Fruit fly (Drosophila melanogaster): ENCODE results near the gene CG14153.

CG14153 gene

DNA sequence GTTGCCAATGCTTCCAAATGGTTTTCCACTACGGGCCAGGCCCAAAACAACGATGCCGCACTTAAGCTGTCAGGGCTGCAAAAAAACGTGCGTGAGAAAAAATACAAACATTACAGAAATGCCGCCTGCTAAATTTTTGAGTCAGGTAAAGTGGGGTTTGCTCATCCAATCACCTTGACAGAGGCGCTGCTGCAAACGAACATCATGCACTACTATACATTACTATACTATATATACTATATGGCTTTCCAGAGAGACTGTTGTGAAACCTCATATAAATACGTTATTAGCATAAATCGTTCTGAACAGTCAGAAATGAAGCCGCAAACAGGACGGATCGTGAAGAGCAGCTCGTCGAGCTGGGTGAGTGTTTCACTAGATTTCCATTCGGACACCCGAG is at the start of gene CG14153:
TSS of gene CG14153 (plus strand) at position 301 of the 400 bp plus-strand sequence.
- TF ChIP-seq CTCF (optimal IDR thresholded peaks at IDR 0.05), result no peak
- no peak for TF ChIP-seq CG8478 (optimal IDR thresholded peaks at IDR 0.05)

DNA sequence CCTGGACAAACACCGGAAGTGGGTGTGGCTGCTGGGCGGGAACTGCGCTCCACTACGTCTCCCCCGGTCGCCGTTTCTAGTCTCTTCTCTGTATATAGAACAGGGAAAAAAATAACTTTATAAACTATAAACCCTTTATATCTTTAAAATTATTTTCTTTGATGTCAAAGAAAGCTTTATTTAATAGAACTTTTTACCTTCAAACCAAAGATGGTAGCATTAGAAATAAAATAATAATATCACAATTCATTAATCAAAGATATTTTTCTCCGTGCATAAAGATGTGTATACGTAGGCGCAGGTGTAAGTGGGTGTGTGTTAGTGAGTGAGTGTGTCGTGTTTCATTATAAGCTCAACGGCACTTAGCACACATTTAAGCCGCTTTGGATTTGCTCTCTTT is 43.8 kb upstream of the CG14153 start:
- no peak for TF ChIP-seq CTCF (optimal IDR thresholded peaks at IDR 0.05)
- TF ChIP-seq CG8478 (optimal IDR thresholded peaks at IDR 0.05), result no peak

DNA sequence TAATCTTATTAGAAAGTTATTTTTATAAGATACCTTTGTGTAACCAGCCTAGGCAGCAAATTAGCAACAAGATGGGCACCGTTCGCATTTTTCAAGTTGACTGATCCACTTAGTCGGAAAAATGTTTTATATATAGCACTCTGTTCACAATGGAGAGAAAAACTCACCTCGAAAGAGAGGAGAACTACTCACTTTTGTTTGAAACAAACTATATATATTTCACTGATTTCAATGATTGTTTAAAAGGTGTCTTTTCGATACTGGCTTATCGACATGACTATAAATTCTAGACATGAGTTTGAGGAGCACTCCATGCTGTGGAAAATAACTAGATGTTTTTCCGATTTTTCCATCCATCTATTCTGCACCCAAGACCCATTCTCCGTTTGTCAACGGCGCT is 19.9 kb upstream of the CG14153 start, which contains the start of gene CG42521:
TSS of gene CG42521 (minus strand) at position 101 of the 400 bp plus-strand sequence.
- TF ChIP-seq CG8478 (optimal IDR thresholded peaks at IDR 0.05) (no peak), CTCF (optimal IDR thresholded peaks at IDR 0.05) (no peak)

dm6 chr3L:10625499-10625898 is 17.8 kb upstream of the CG14153 start, which contains the start of gene CG43127:
CG43127 (minus strand) TSS chr3L:10625599.
- no peak for TF ChIP-seq CG8478 (optimal IDR thresholded peaks at IDR 0.05)
- TF ChIP-seq CTCF (optimal IDR thresholded peaks at IDR 0.05), result no peak

dm6 chr3L:10626199-10626598 is 17.1 kb upstream of the CG14153 start, which contains the start of gene CG34238:
CG34238 (plus strand) TSS chr3L:10626499.
- TF ChIP-seq CG8478 (optimal IDR thresholded peaks at IDR 0.05), result no peak
- TF ChIP-seq CTCF (optimal IDR thresholded peaks at IDR 0.05), result no peak

DNA sequence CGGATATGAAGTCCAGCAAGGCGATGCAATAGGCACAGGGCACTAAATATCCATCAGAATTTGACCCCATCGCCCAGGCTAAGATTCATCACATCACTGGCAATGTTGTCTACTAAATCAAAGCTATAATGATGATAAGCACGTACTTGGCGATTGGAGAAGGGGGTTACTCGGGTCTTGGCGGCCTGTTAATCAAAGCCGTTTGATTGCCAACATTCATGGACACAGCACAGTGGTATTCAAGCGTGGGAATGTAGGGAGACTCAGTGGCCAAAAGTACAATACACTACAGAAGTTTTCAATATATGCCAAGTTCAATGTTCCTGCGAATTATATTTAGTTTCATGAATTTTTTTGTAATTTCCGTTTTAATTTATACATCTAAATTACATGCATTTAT is 14.9 kb upstream of the CG14153 start, which contains the start of gene CG14151:
TSS of gene CG14151 (minus strand) at position 101 of the 400 bp plus-strand sequence.
- TF ChIP-seq CTCF (optimal IDR thresholded peaks at IDR 0.05), result no peak
- no peak for TF ChIP-seq CG8478 (optimal IDR thresholded peaks at IDR 0.05)

dm6 chr3L:10629969-10630368 is 13.4 kb upstream of the CG14153 start, which contains the start of gene CG42536:
CG42536 (minus strand) TSS chr3L:10630069.
- TF ChIP-seq CTCF (optimal IDR thresholded peaks at IDR 0.05) (no peak), CG8478 (optimal IDR thresholded peaks at IDR 0.05) (no peak)

DNA sequence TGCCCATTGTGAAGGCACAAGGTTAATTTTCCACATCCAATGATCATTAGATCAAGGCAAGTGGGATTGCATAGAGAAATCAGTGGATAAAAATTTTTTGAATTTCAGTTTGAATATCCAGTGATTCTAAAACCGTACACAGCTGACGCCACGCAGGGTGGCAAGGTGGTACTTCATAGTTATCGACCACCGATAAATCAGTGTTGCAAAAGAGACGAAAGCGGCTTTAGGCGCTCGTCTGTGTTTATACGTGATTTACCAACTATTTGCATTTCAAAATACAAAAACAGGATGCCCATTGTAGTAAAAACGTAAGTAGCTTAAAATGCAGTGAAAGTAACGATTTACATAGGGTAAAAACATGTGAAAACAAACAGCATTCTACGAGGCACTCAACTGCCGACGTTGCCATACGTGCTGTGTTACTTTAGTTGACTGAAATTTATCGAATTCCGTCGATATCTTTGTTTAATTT is 12.4 kb upstream of the CG14153 start, which contains the start of the genes CG42535, CG34001 and hay:
TSS of gene CG42535 (minus strand) at position 51 of the 475 bp plus-strand sequence.
TSS of gene CG34001 (plus strand) at position 195 of the 475 bp plus-strand sequence.
TSS of gene hay (plus strand) at position 195 of the 475 bp plus-strand sequence.
- TF ChIP-seq CTCF (optimal IDR thresholded peaks at IDR 0.05) (peak; percentile 24 to 36), CG8478 (optimal IDR thresholded peaks at IDR 0.05) (no peak)

DNA sequence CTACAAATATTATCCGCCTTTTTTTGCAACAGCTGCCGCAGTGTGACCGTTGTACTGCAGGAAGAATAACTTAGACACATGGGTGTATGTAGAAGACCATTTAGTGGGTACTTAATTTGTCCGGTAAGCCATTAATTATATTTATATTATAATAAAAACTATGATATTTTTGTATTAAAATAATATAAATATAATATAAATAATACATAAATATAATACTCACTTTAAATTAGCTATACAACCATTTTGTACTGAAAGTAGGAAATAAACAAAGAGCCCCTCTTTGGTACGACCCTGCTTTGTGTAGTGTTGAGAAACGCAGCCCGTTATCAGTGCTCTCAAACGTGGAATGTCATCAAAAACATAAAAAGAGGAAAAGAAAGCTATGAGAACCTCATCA is 5.5 kb upstream of the CG14153 start, which contains the start of gene Cnep1r2:
TSS of gene Cnep1r2 (plus strand) at position 328 of the 400 bp plus-strand sequence.
- no peak for TF ChIP-seq CTCF (optimal IDR thresholded peaks at IDR 0.05)
- TF ChIP-seq CG8478 (optimal IDR thresholded peaks at IDR 0.05), result no peak

dm6 chr3L:10639440-10639839 is 3.9 kb upstream of the CG14153 start, which contains the start of gene CG18628:
CG18628 (plus strand) TSS chr3L:10639740.
- no peak for TF ChIP-seq CG8478 (optimal IDR thresholded peaks at IDR 0.05)
- TF ChIP-seq CTCF (optimal IDR thresholded peaks at IDR 0.05), result no peak

- TF ChIP-seq CG8478 (optimal IDR thresholded peaks at IDR 0.05), result no peak
- TF ChIP-seq CTCF (optimal IDR thresholded peaks at IDR 0.05), result no peak
These were observed 1.7 kb upstream of the CG14153 start, which contains the start of gene CG14154 for dm6 chr3L:10641589-10641988. CG14154 (plus strand) TSS chr3L:10641889.

DNA sequence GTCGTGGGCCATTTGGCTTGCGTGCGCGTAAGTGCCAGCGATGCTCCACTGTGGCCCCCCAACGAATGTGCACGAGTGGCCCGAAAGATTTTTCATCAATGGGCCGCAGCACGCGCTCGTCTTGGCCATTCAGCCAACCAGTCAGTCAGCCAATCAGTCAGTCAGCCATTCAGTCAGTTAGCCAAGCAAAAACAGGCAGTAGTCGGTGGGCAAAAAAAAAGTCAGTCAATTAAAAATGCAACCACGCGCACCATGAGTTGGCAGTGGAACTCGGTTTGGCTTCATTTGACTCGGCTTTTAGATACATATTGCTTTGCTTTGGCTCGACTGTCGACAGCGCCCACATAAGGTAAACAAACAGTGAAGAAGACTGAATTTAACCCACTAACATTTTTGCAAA is 2.6 kb downstream of the CG14153 start:
- TF ChIP-seq CTCF (optimal IDR thresholded peaks at IDR 0.05), result no peak
- no peak for TF ChIP-seq CG8478 (optimal IDR thresholded peaks at IDR 0.05)

- no peak for TF ChIP-seq CTCF (optimal IDR thresholded peaks at IDR 0.05)
- TF ChIP-seq CG8478 (optimal IDR thresholded peaks at IDR 0.05), result no peak
These were observed 3.8 kb downstream of the CG14153 start for dm6 chr3L:10647158-10647557.

- TF ChIP-seq CTCF (optimal IDR thresholded peaks at IDR 0.05) (no peak), CG8478 (optimal IDR thresholded peaks at IDR 0.05) (no peak)
These were observed 5.1 kb downstream of the CG14153 start for dm6 chr3L:10648431-10648830.

- TF ChIP-seq CTCF (optimal IDR thresholded peaks at IDR 0.05) (no peak), CG8478 (optimal IDR thresholded peaks at IDR 0.05) (no peak)
These were observed 7.9 kb downstream of the CG14153 start for dm6 chr3L:10651271-10651670.

DNA sequence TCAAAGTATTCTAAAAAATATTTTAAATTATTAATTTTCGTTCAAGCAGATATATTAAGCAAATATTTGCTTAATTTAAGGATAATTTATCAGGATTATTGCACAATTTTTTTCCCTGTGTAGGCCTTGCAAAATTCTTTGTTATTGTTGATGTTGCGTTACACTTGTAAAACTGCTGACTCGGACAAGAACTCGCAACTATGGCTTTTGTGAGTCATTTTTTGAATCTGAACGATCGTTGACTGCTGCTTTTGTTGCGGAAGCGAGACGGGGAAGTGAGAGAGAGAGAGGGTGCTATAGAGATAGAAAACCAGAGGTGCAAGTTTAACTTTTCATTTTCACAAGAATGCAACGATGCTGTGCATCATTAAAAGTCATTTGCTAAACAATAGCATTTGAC is 9.2 kb downstream of the CG14153 start:
- TF ChIP-seq CG8478 (optimal IDR thresholded peaks at IDR 0.05) (no peak), CTCF (optimal IDR thresholded peaks at IDR 0.05) (no peak)

Data from S2 (cell line).